Fruit fly (Drosophila melanogaster): ENCODE measurements around the gene CG13042.
A peak's percentile ranks its signal among the peaks of the same experiment; 100 is the strongest.

Gene CG13042

DNA sequence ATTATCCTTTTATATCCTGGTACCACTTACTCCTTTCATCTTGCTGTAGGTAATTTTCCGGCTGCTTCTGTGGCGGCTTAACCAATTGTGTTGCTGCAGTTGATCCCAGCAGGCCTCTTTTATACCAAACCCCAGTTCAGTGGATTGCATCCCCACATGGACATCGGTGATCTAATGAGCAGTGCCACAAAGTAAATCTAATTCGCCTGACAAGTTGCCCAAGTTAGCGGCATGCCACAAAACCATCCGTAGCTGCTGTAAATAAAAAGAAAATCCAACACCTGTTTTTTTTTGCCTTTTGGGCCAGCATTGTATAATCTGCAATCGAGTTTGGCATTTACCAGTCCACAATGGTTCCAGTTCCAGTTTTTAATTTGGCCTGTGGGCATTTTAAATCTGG is 29.1 kb downstream of the CG13042 start, which contains the start of gene CG13050:
TSS of gene CG13050 (minus strand) at position 101 of the 400 bp plus-strand sequence.
- TF ChIP-seq ttk (GFP tag; IDR thresholded peaks at IDR 0.05): no peak
- no peak for TF ChIP-seq eyg (GFP tag; optimal IDR thresholded peaks at IDR 0.05)
- TF ChIP-seq mam (GFP tag; optimal IDR thresholded peaks at IDR 0.05): no peak
- TF ChIP-seq Rx (GFP tag; IDR thresholded peaks at IDR 0.05): no peak
- no peak for TF ChIP-seq oc (tag; optimal IDR thresholded peaks at IDR 0.05)
- TF ChIP-seq PHDP (tag; optimal IDR thresholded peaks at IDR 0.05): no peak
- TF ChIP-seq CG4617 (GFP tag; optimal IDR thresholded peaks at IDR 0.05; ENCODE audit: borderline replicate concordance): no peak
- TF ChIP-seq CG2712 (tag; optimal IDR thresholded peaks at IDR 0.05): no peak
- TF ChIP-seq CG31365 (tag; optimal IDR thresholded peaks at IDR 0.05): no peak
- TF ChIP-seq CG7839 (tag; optimal IDR thresholded peaks at IDR 0.05): no peak
- TF ChIP-seq CG9727 (GFP tag; optimal IDR thresholded peaks at IDR 0.05): no peak

DNA sequence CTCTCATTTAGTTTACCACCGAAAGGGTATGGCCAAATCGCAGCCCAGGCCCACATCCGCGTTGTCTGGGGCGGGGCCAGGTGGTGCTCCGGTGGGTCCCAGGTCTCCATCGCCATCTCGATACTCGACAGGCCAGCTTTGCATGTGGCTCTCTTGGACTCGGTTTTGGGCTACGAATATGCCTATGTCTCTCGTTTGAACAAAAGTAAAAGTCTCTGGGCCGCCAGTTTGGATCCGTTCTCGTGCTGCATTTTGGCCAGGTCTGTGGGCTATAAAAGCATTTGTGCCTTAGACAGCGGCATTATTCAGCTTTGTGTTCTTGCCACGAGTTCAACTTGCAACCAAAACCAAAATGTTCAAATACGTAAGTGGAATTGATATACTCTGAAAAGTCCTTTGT is 31.1 kb downstream of the CG13042 start, which contains the start of gene CG13065:
TSS of gene CG13065 (plus strand) at position 301 of the 400 bp plus-strand sequence.
- TF ChIP-seq cad (GFP tag; optimal IDR thresholded peaks at IDR 0.05) (no peak), Hr39 (optimal IDR thresholded peaks at IDR 0.05) (no peak), CG5953 (GFP tag; IDR thresholded peaks at IDR 0.05) (no peak), run (tag; optimal IDR thresholded peaks at IDR 0.05) (no peak), CG8944 (GFP tag; optimal IDR thresholded peaks at IDR 0.05) (no peak), CG15601 (tag; optimal IDR thresholded peaks at IDR 0.05) (no peak)

DNA sequence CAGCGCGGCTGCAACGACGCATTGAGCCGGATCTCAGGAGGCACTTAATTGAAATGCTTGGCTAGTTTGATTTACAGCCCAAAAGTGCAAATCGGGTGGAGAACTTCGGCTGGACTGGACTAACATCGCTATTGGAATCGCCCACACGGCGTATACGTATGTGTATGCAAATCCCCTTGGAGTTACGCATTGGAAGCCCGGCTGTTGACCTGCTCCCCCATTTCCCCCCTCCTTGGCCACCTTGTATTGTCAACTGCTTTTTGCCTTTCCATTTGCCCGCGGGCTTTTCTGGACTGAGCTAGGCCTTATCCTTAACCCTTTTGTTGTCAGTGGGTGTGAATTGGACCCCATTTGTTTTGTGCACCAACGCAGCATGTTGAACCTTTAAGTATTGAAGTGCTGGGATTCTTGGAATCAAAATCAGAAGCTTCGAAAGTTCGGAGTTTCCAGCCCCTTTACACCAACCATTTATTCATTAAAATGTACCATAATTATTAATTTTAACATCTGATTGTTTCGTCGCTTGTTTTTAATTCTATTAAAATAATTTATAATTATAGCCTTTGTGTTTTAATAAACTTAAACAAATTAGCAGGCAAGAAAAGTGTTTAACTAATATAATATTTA is 32.8 kb downstream of the CG13042 start:
- no peak for TF ChIP-seq scrt (GFP tag; optimal IDR thresholded peaks at IDR 0.05)
- TF ChIP-seq kay (GFP tag; optimal IDR thresholded peaks at IDR 0.05): no peak
- no peak for TF ChIP-seq CG10321 (GFP tag; IDR thresholded peaks at IDR 0.05)
- TF ChIP-seq Dref (GFP tag; IDR thresholded peaks at IDR 0.05): 0 out of 2 replicates have a peak, but pooled peaks have one; percentile 9
- TF ChIP-seq CG7928 (GFP tag; optimal IDR thresholded peaks at IDR 0.05): no peak
- TF ChIP-seq Ets65A (GFP tag): peak; percentile 11
- TF ChIP-seq sob (GFP tag; IDR thresholded peaks at IDR 0.05): no peak
- no peak for TF ChIP-seq tll (GFP tag; optimal IDR thresholded peaks at IDR 0.05)
- no peak for TF ChIP-seq NfI (GFP tag; optimal IDR thresholded peaks at IDR 0.05)
- TF ChIP-seq trem (tag; optimal IDR thresholded peaks at IDR 0.05): no peak
- TF ChIP-seq Max (GFP tag; optimal IDR thresholded peaks at IDR 0.05): no peak

DNA sequence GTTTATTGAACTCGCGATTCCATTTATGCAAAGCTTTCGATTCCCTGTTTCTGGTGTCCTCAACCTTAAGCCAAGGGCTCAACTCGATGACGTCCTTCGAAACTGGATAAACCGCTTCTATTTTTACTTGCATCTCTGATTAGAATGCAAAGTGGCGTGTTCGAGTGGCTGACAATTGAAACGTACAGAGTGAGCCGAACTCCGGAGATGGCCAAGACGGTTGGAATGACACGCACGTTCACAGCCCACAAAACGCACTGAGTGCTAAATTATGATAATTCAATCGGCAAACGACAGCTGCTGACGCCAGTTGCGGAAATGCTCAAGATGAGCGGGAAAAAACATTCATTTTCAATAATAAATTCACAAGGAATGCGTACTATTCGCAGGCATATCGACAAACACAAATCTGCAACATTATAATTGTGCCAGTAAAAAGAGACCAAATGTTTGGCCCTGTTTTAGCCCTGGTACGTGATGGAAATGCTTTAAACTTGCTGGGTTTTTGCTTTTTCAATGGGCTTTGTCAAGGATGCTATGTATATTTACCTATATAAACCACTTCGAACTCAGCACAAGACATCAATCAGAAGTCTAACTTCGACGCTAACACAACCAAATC is 35.8 kb downstream of the CG13042 start, which contains the start of gene CG13066:
TSS of gene CG13066 (plus strand) at position 572 of the 622 bp plus-strand sequence.
- no peak for TF ChIP-seq Rx (GFP tag; IDR thresholded peaks at IDR 0.05)
- TF ChIP-seq CG34376 (GFP tag; optimal IDR thresholded peaks at IDR 0.05): no peak
- no peak for TF ChIP-seq CG9437 (GFP tag; optimal IDR thresholded peaks at IDR 0.05)
- TF ChIP-seq lilli (GFP tag; optimal IDR thresholded peaks at IDR 0.05): no peak
- no peak for TF ChIP-seq CG4730 (GFP tag; IDR thresholded peaks at IDR 0.05)
- TF ChIP-seq fd64A (GFP tag; optimal IDR thresholded peaks at IDR 0.05): no peak
- no peak for TF ChIP-seq fd96Cb (tag; optimal IDR thresholded peaks at IDR 0.05)
- peak; percentile 52 for TF ChIP-seq sens (GFP tag)
- no peak for TF ChIP-seq fu2 (GFP tag; optimal IDR thresholded peaks at IDR 0.05)
- TF ChIP-seq CG15269 (tag; optimal IDR thresholded peaks at IDR 0.05): no peak
- no peak for TF ChIP-seq CG17612 (GFP tag; IDR thresholded peaks at IDR 0.05)
- TF ChIP-seq Med (GFP tag): no peak
- no peak for TF ChIP-seq tgo (GFP tag; IDR thresholded peaks at IDR 0.05)
- TF ChIP-seq CG11247 (GFP tag; IDR thresholded peaks at IDR 0.05): no peak
- TF ChIP-seq Lim3 (GFP tag; IDR thresholded peaks at IDR 0.05): no peak
- no peak for TF ChIP-seq CG4707 (GFP tag; optimal IDR thresholded peaks at IDR 0.05)
- peak; percentile 37; the same call in 1 of the 2 replicates for TF ChIP-seq vvl (GFP tag; IDR thresholded peaks at IDR 0.05)
- no peak for TF ChIP-seq BtbVII (GFP tag; optimal IDR thresholded peaks at IDR 0.05)
- TF ChIP-seq chinmo (GFP tag; IDR thresholded peaks at IDR 0.05; ENCODE audit: partially characterized antibody): 0 out of 4 replicates have a peak, but pooled peaks have one; percentile 48
- TF ChIP-seq CG16863 (GFP tag; optimal IDR thresholded peaks at IDR 0.05): no peak
